Worm (Caenorhabditis elegans) whole organism, L4/young adult: Measurements from ENCODE around the gene hap-1.

Experiments used
- W03F9.2 ChIP-seq: fragments of 150-350 bp; optimal IDR thresholded peaks from 2 replicates; lab custom pipeline; 2014; ENCODE audit warnings: missing biosample characterization, missing genetic modification characterization
- dao-5 ChIP-seq: sonication (generic microtip); optimal IDR thresholded peaks from 2 replicates; lab custom pipeline; 2016; ENCODE audit warnings: missing genotype, missing genetic modification characterization, moderate library complexity, missing compliant biosample characterization
- him-1 ChIP-seq: sonication (generic microtip); optimal IDR thresholded peaks from 2 replicates; lab custom pipeline; 2016; ENCODE audit warnings: missing genotype, missing genetic modification reagents, missing genetic modification characterization, missing compliant biosample characterization

Gene hap-1

ce11 chrIII:5263299-5263993, at the start of gene hap-1, which contains the start of gene C34E10.9:
Gene hap-1 (plus strand): TSS chrIII:5263943.
Gene C34E10.9 (minus strand): TSS chrIII:5263399.
- TF ChIP-seq dao-5 (tag; lab: Kevin White, UChicago) (no peak), W03F9.2 (tag; lab: Kevin White, UChicago) (no peak), him-1 (tag; lab: Kevin White, UChicago) (no peak)

ce11 chrIII:5214162-5214561, 49.6 kb upstream of the hap-1 start:
- TF ChIP-seq him-1 (tag; lab: Kevin White, UChicago) (no peak), W03F9.2 (tag; lab: Kevin White, UChicago) (no peak), dao-5 (tag; lab: Kevin White, UChicago) (no peak)

ce11 chrIII:5215375-5215774, 48.4 kb upstream of the hap-1 start, which contains the start of gene ZC155.4:
Gene ZC155.4 (minus strand): TSS chrIII:5215475.
- TF ChIP-seq W03F9.2 (tag; lab: Kevin White, UChicago) (no peak), him-1 (tag; lab: Kevin White, UChicago) (no peak), dao-5 (tag; lab: Kevin White, UChicago) (no peak)

- TF ChIP-seq dao-5 (tag; lab: Kevin White, UChicago), result no peak
These were observed 46.2 kb upstream of the hap-1 start, which contains the start of gene cutl-19 for ce11 chrIII:5217511-5217910. Gene cutl-19 (minus strand): TSS chrIII:5217611.

- no peak for TF ChIP-seq him-1 (tag; lab: Kevin White, UChicago)
- TF ChIP-seq W03F9.2 (tag; lab: Kevin White, UChicago), result no peak
- TF ChIP-seq dao-5 (tag; lab: Kevin White, UChicago), result no peak
These were observed 45.1 kb upstream of the hap-1 start, which contains the start of gene ZC155.2 for ce11 chrIII:5218687-5219086. Gene ZC155.2 (plus strand): TSS chrIII:5218987.

ce11 chrIII:5221820-5222219, 41.9 kb upstream of the hap-1 start:
- no peak for TF ChIP-seq dao-5 (tag; lab: Kevin White, UChicago)
- TF ChIP-seq W03F9.2 (tag; lab: Kevin White, UChicago), result no peak
- TF ChIP-seq him-1 (tag; lab: Kevin White, UChicago), result no peak

- TF ChIP-seq W03F9.2 (tag; lab: Kevin White, UChicago), result no peak
- no peak for TF ChIP-seq dao-5 (tag; lab: Kevin White, UChicago)
- no peak for TF ChIP-seq him-1 (tag; lab: Kevin White, UChicago)
These were observed 41.0 kb upstream of the hap-1 start for ce11 chrIII:5222777-5223176.

DNA sequence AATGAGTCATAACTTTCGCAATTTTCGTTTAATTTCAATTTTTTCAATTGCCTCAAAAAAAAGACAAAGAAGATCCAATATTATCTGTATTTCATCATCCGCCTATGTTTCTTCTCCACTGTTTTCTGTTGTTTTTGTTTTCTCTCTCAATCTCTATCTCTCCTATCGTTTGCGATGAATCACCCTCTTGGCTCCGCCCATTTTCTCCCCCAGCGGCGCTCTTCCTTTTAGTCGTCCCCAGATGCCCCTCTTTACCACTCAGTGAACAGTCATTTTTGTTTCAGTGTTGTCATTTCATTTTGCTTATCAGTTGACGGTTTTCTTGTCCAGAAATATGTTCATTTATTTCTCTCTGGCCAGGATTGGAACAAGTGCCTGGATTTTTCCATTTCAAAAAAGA, 38.8 kb upstream of the hap-1 start:
- no peak for TF ChIP-seq dao-5 (tag; lab: Kevin White, UChicago)
- no peak for TF ChIP-seq W03F9.2 (tag; lab: Kevin White, UChicago)
- TF ChIP-seq him-1 (tag; lab: Kevin White, UChicago), result no peak

- TF ChIP-seq him-1 (tag; lab: Kevin White, UChicago), result no peak
- TF ChIP-seq W03F9.2 (tag; lab: Kevin White, UChicago), result peak; percentile 17
These were observed 38.4 kb upstream of the hap-1 start, which contains the start of gene nex-1 for ce11 chrIII:5225321-5225720. Gene nex-1 (plus strand): TSS chrIII:5225621.

DNA sequence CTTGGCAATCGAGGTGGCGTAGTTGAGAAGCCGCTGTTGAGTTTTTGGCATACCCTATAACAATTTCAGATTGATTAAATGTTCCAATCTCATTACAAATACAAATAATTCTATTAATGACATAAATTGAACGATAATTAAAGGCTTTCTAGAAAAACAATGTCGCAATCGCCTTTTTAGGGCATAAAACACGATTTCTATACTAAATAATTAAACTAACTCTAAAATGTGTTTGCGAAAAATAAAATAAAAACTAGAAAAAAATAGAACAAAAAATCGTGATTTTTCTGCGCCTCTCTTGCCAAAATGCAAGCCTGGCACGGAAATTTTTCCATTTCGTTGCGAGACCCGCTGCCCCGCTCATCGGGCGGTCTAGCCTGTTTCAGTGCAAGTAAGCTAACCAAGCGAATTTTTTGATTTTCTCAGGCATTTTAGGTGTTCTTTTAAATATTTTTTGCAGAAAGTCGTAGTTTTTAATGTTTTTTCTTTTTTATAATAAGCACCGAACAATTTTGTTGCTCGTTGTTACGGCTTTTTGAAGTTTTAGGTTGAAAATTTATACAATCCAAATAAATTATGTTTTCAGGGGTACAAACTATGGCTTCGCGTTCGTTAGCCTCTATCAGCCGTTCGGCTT, 35.8 kb upstream of the hap-1 start, which contains the start of the genes C34E10.12, C34E10.10 and atp-2:
TSS of gene C34E10.12 (minus strand) at position 51 of the 637 bp plus-strand sequence.
TSS of gene C34E10.10 (minus strand) at position 54 of the 637 bp plus-strand sequence.
TSS of gene atp-2 (plus strand) at position 587 of the 637 bp plus-strand sequence.
- peak; percentile 89 for TF ChIP-seq W03F9.2 (tag; lab: Kevin White, UChicago)
- TF ChIP-seq him-1 (tag; lab: Kevin White, UChicago), result peak; percentile 7
- TF ChIP-seq dao-5 (tag; lab: Kevin White, UChicago), result no peak

ce11 chrIII:5228839-5229238, 34.9 kb upstream of the hap-1 start:
- TF ChIP-seq him-1 (tag; lab: Kevin White, UChicago) (no peak), dao-5 (tag; lab: Kevin White, UChicago) (no peak), W03F9.2 (tag; lab: Kevin White, UChicago) (no peak)

DNA sequence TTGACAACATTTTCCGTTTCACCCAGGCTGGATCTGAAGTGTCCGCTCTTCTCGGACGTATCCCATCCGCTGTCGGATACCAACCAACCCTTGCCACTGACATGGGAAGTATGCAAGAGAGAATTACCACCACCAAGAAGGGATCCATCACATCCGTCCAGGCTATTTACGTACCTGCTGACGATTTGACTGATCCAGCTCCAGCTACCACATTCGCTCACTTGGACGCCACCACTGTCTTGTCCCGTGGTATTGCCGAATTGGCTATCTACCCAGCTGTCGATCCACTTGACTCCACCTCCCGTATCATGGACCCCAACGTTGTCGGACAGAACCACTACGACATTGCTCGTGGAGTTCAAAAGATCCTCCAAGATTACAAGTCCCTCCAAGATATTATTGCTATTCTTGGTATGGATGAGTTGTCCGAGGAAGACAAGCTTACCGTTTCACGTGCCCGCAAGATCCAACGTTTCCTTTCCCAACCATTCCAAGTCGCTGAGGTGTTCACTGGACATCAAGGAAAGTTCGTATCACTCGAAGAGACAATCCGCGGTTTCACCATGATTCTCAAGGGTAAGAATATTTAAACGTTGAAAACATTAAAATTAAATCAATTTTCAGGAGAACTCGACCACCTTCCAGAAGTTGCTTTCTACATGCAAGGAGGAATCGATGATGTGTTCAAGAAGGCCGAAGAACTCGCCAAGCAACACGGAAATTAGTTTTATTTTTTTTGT, 34.1 kb upstream of the hap-1 start:
- TF ChIP-seq dao-5 (tag; lab: Kevin White, UChicago) (no peak), W03F9.2 (tag; lab: Kevin White, UChicago) (no peak), him-1 (tag; lab: Kevin White, UChicago) (no peak)

DNA sequence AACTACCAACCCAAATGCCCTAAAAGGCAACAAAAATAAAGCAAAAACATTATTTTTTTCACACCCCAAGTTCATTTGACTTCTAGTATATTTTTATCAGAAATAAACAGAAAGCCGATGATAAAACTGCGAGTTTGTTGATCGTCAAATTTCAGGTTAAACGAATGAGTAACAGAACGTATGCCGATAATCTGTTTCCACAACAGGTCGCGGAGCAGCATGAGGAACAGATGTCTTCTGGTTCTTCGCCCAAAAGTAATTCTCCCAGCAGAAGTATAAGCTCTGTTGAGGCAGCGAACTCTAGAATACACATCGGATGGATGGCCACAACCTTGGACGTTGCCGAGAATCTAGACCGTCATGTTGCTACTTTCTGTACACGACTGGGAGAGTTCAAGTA, 33.3 kb upstream of the hap-1 start, which contains the start of gene prmt-5:
TSS of gene prmt-5 (plus strand) at position 141 of the 400 bp plus-strand sequence.
- TF ChIP-seq him-1 (tag; lab: Kevin White, UChicago), result no peak
- TF ChIP-seq dao-5 (tag; lab: Kevin White, UChicago), result no peak
- TF ChIP-seq W03F9.2 (tag; lab: Kevin White, UChicago), result no peak
